Worm (Caenorhabditis elegans): ENCODE data around the gene F21D5.7.

ce11 chrIV:8705504-8705903 lies 38.0 kb downstream of the F21D5.7 start, which contains the start of gene H23L24.4:
- TF ChIP-seq madf-6 (GFP tag; IDR thresholded peaks at IDR 0.05) (no peak), akir-1 (GFP tag; optimal IDR thresholded peaks at IDR 0.05) (no peak)
